Fruit fly (Drosophila melanogaster) whole organism, embryonic: ENCODE measurements around the gene park.

Source experiments
- Asciz ChIP-seq: fragments of 200-800 bp; sonication (Bioruptor generic); optimal IDR thresholded peaks from 2 replicates; lab custom pipeline; 2017; ENCODE audit warnings: missing biosample characterization, mild to moderate bottlenecking, missing genetic modification characterization, missing genetic modification reagents
- Awh ChIP-seq: fragments of 200-800 bp; sonication (Bioruptor generic); IDR thresholded peaks from 2 replicates; pipeline ENCODE4, ENCODE4 v1.3.6; 2022; ENCODE audit warnings: missing biosample characterization, missing genetic modification characterization
- BtbVII ChIP-seq: fragments of 200-800 bp; sonication (Bioruptor generic); optimal IDR thresholded peaks from 3 replicates; lab custom pipeline; 2017; ENCODE audit warnings: missing biosample characterization, mild to moderate bottlenecking, missing genetic modification characterization
- CG10209 ChIP-seq: fragments of 200-800 bp; sonication (Bioruptor generic); optimal IDR thresholded peaks from 3 replicates; lab custom pipeline; 2017; ENCODE audit warnings: missing biosample characterization, mild to moderate bottlenecking, missing genetic modification characterization, missing genetic modification reagents
- CG12219 ChIP-seq: fragments of 200-800 bp; sonication (Bioruptor generic); optimal IDR thresholded peaks from 3 replicates; lab custom pipeline; 2018; ENCODE audit warnings: missing biosample characterization, mild to moderate bottlenecking, missing genetic modification characterization
- CG12299 ChIP-seq: fragments of 200-800 bp; sonication (Bioruptor generic); optimal IDR thresholded peaks from 2 replicates; lab custom pipeline; 2018; ENCODE audit warnings: missing biosample characterization, mild to moderate bottlenecking, missing genetic modification characterization
- CG1233 ChIP-seq: fragments of 200-800 bp; sonication (Bioruptor generic); optimal IDR thresholded peaks from 4 replicates; lab custom pipeline; 2018; ENCODE audit warnings: missing biosample characterization, mild to moderate bottlenecking, missing genetic modification characterization
- CG13424 ChIP-seq: fragments of 200-800 bp; sonication (Bioruptor generic); optimal IDR thresholded peaks from 2 replicates; lab custom pipeline; 2019; ENCODE audit warnings: missing biosample characterization, mild to moderate bottlenecking, missing genetic modification characterization, moderate library complexity
- CG14050 ChIP-seq: fragments of 200-800 bp; sonication (Bioruptor generic); IDR thresholded peaks from 3 replicates; pipeline ENCODE4 v1.3.6; 2022; ENCODE audit warnings: missing biosample characterization, missing genetic modification characterization
- CG14965 ChIP-seq: fragments of 200-800 bp; sonication (Bioruptor generic); optimal IDR thresholded peaks from 2 replicates; lab custom pipeline; 2016; ENCODE audit warnings: missing biosample characterization, missing genetic modification characterization, borderline replicate concordance
- CG16779 ChIP-seq: fragments of 200-800 bp; sonication (Bioruptor generic); IDR thresholded peaks from 2 replicates; pipeline ENCODE4 v1.3.6; 2022; ENCODE audit warnings: missing biosample characterization, missing genetic modification characterization
- CG17328 ChIP-seq: fragments of 200-800 bp; sonication (Bioruptor generic); IDR thresholded peaks from 2 replicates; pipeline ENCODE4 v1.3.6; 2022; ENCODE audit warnings: missing biosample characterization, missing genetic modification characterization
- CG18262 ChIP-seq: fragments of 200-800 bp; optimal IDR thresholded peaks from 3 replicates; lab custom pipeline; 2019; ENCODE audit warnings: missing biosample characterization, mild to moderate bottlenecking, missing genetic modification characterization, moderate library complexity
- CG18619 ChIP-seq: fragments of 200-800 bp; sonication (Bioruptor generic); optimal IDR thresholded peaks from 3 replicates; lab custom pipeline; 2017; ENCODE audit warnings: missing biosample characterization, mild to moderate bottlenecking, missing genetic modification characterization
- CG2678 ChIP-seq: fragments of 200-800 bp; sonication (Bioruptor generic); optimal IDR thresholded peaks from 3 replicates; lab custom pipeline; 2019; ENCODE audit warnings: missing biosample characterization, mild to moderate bottlenecking, missing genetic modification characterization, moderate library complexity
- CG32532 ChIP-seq: fragments of 200-800 bp; sonication (Bioruptor generic); IDR thresholded peaks from 2 replicates; pipeline ENCODE4 v1.3.6; 2022; ENCODE audit warnings: missing biosample characterization, missing genetic modification characterization
- CG3847 ChIP-seq: fragments of 200-800 bp; sonication (Bioruptor generic); IDR thresholded peaks from 2 replicates; pipeline ENCODE4 v1.3.6; 2022; ENCODE audit warnings: missing biosample characterization, missing genetic modification characterization
- CG4617 ChIP-seq: fragments of 200-800 bp; sonication (Bioruptor generic); optimal IDR thresholded peaks from 3 replicates; lab custom pipeline; 2016; ENCODE audit warnings: missing biosample characterization, missing genetic modification characterization, borderline replicate concordance
- CG6175 ChIP-seq: fragments of 200-800 bp; sonication (Bioruptor generic); IDR thresholded peaks from 3 replicates; pipeline ENCODE4 v1.3.6; 2022; ENCODE audit warnings: missing biosample characterization, missing genetic modification characterization
- CG6254 ChIP-seq: fragments of 200-800 bp; sonication (Bioruptor generic); optimal IDR thresholded peaks from 3 replicates; lab custom pipeline; 2017; ENCODE audit warnings: mild to moderate bottlenecking, missing biosample characterization, missing genetic modification reagents, missing genetic modification characterization
- CG6765 ChIP-seq: fragments of 200-800 bp; sonication (Bioruptor generic); optimal IDR thresholded peaks from 3 replicates; lab custom pipeline; 2017; ENCODE audit warnings: missing biosample characterization, mild to moderate bottlenecking, missing genetic modification characterization
- CG7357 ChIP-seq: fragments of 200-800 bp; sonication (Bioruptor generic); IDR thresholded peaks from 3 replicates; pipeline ENCODE4 v1.3.6; 2022; ENCODE audit warnings: missing biosample characterization, missing genetic modification characterization
- CG8765 ChIP-seq: fragments of 200-800 bp; sonication (Bioruptor generic); IDR thresholded peaks from 2 replicates; pipeline ENCODE4 v1.3.6; 2022; ENCODE audit warnings: missing biosample characterization, missing genetic modification characterization
- CG9817 ChIP-seq: fragments of 200-800 bp; sonication (Bioruptor generic); optimal IDR thresholded peaks from 2 replicates; lab custom pipeline; 2018; ENCODE audit warnings: missing biosample characterization, mild to moderate bottlenecking, missing genetic modification characterization, moderate library complexity
- HLH4C ChIP-seq: fragments of 200-800 bp; sonication (Bioruptor generic); IDR thresholded peaks from 3 replicates; pipeline ENCODE4 v1.3.6; 2022; ENCODE audit warnings: missing biosample characterization, missing genetic modification characterization; ENCODE audit not compliant: partially characterized antibody
- Jarid2 ChIP-seq: fragments of 200-800 bp; sonication (Bioruptor generic); optimal IDR thresholded peaks from 3 replicates; lab custom pipeline; 2017; ENCODE audit warnings: mild to moderate bottlenecking, missing biosample characterization, missing genetic modification reagents, missing genetic modification characterization
- Nf-YA ChIP-seq: fragments of 200-800 bp; sonication (Bioruptor generic); IDR thresholded peaks from 2 replicates; pipeline ENCODE4 v1.3.6; 2022; ENCODE audit warnings: missing biosample characterization, missing genetic modification characterization
- Nf-YB ChIP-seq: fragments of 200-800 bp; sonication (Bioruptor generic); optimal IDR thresholded peaks from 3 replicates; lab custom pipeline; 2019; ENCODE audit warnings: missing biosample characterization, mild to moderate bottlenecking, missing genetic modification characterization, moderate library complexity
- Poxn ChIP-seq: fragments of 200-800 bp; sonication (Bioruptor generic); IDR thresholded peaks from 2 replicates; pipeline ENCODE4 v1.3.6; 2022; ENCODE audit warnings: missing biosample characterization, missing genetic modification characterization
- Side ChIP-seq: fragments of 200-800 bp; sonication (Bioruptor generic); optimal IDR thresholded peaks from 2 replicates; lab custom pipeline; 2016; ENCODE audit warnings: missing biosample characterization, missing genetic modification characterization
- Ssrp ChIP-seq: fragments of 200-800 bp; sonication (Bioruptor generic); optimal IDR thresholded peaks from 2 replicates; lab custom pipeline; 2018; ENCODE audit warnings: missing biosample characterization, mild to moderate bottlenecking, missing genetic modification characterization, moderate library complexity
- TFAM ChIP-seq: fragments of 200-800 bp; sonication (Bioruptor generic); optimal IDR thresholded peaks from 2 replicates; lab custom pipeline; 2017; ENCODE audit warnings: missing biosample characterization, missing genetic modification characterization, inconsistent platforms
- Xrp1 ChIP-seq: fragments of 200-800 bp; sonication (Bioruptor generic); IDR thresholded peaks from 2 replicates; pipeline ENCODE4 v1.3.6; 2022; ENCODE audit warnings: missing biosample characterization, missing genetic modification characterization
- al ChIP-seq: fragments of 200-800 bp; sonication (Bioruptor generic); IDR thresholded peaks from 2 replicates; pipeline ENCODE4 v1.3.6; 2022; ENCODE audit warnings: missing biosample characterization, missing genetic modification characterization
- az2 ChIP-seq: fragments of 200-800 bp; sonication (Bioruptor generic); optimal IDR thresholded peaks from 3 replicates; lab custom pipeline; 2016; ENCODE audit warnings: missing biosample characterization, missing genetic modification characterization
- bigmax ChIP-seq: fragments of 200-800 bp; sonication (Bioruptor generic); optimal IDR thresholded peaks from 2 replicates; lab custom pipeline; 2018; ENCODE audit warnings: missing biosample characterization, mild to moderate bottlenecking, missing genetic modification characterization
- cas ChIP-seq: fragments of 200-800 bp; sonication (Bioruptor generic); IDR thresholded peaks from 2 replicates; pipeline ENCODE4 v1.3.6; 2022; ENCODE audit warnings: missing biosample characterization, missing genetic modification characterization
- cwo ChIP-seq: fragments of 200-800 bp; sonication (Bioruptor generic); optimal IDR thresholded peaks from 3 replicates; lab custom pipeline; 2017; ENCODE audit warnings: missing biosample characterization, missing genetic modification characterization, mild to moderate bottlenecking, moderate library complexity, missing genetic modification reagents
- eve ChIP-seq, 2 experiments: fragments of >200 bp; optimal IDR thresholded peaks; 2 replicates each; lab custom pipeline; 2017; ENCODE audit warnings: missing biosample characterization in 2 of 2, missing genetic modification characterization in 2 of 2
- fru ChIP-seq: fragments of >200 bp; optimal IDR thresholded peaks from 2 replicates; lab custom pipeline; 2017
- knrl ChIP-seq: fragments of 200-800 bp; sonication (Bioruptor generic); IDR thresholded peaks from 3 replicates; pipeline ENCODE4 v1.3.6; 2022; ENCODE audit warnings: missing biosample characterization, missing genetic modification characterization; ENCODE audit not compliant: partially characterized antibody
- lab ChIP-seq: fragments of 200-800 bp; sonication (Bioruptor generic); optimal IDR thresholded peaks from 3 replicates; lab custom pipeline; 2017; ENCODE audit warnings: missing biosample characterization, missing genetic modification characterization, mild to moderate bottlenecking, moderate library complexity, missing genetic modification reagents
- lmd ChIP-seq: fragments of 200-800 bp; sonication (Bioruptor generic); IDR thresholded peaks from 2 replicates; pipeline ENCODE4 v1.3.6; 2022; ENCODE audit warnings: missing biosample characterization, missing genetic modification characterization
- nerfin-2 ChIP-seq: fragments of 200-800 bp; sonication (Bioruptor generic); IDR thresholded peaks from 2 replicates; pipeline ENCODE4 v1.3.6; 2022; ENCODE audit warnings: missing biosample characterization, missing genetic modification characterization; ENCODE audit not compliant: partially characterized antibody
- nom ChIP-seq: fragments of 200-800 bp; sonication (Bioruptor generic); optimal IDR thresholded peaks from 2 replicates; lab custom pipeline; 2017; ENCODE audit warnings: missing biosample characterization, missing genetic modification characterization, mild to moderate bottlenecking, moderate library complexity, missing genetic modification reagents
- otp ChIP-seq: fragments of 200-800 bp; sonication (Bioruptor generic); IDR thresholded peaks from 3 replicates; pipeline ENCODE4, ENCODE4 v1.3.6; 2022; ENCODE audit warnings: missing biosample characterization, missing genetic modification characterization
- pzg ChIP-seq: fragments of 200-800 bp; sonication (Bioruptor generic); optimal IDR thresholded peaks from 3 replicates; lab custom pipeline; 2018; ENCODE audit warnings: missing biosample characterization, mild to moderate bottlenecking, missing genetic modification characterization, moderate library complexity
- ranshi ChIP-seq: fragments of 200-800 bp; sonication (Bioruptor generic); IDR thresholded peaks from 2 replicates; pipeline ENCODE4 v1.3.6; 2022; ENCODE audit warnings: missing biosample characterization, missing genetic modification characterization
- run ChIP-seq: fragments of 200-800 bp; sonication (Bioruptor generic); optimal IDR thresholded peaks from 3 replicates; lab custom pipeline; 2018; ENCODE audit warnings: missing biosample characterization, mild to moderate bottlenecking, missing genetic modification characterization
- zfh2 ChIP-seq: fragments of 200-800 bp; sonication (Bioruptor generic); optimal IDR thresholded peaks from 2 replicates; lab custom pipeline; 2016; ENCODE audit warnings: missing biosample characterization, missing genetic modification characterization

park gene

DNA sequence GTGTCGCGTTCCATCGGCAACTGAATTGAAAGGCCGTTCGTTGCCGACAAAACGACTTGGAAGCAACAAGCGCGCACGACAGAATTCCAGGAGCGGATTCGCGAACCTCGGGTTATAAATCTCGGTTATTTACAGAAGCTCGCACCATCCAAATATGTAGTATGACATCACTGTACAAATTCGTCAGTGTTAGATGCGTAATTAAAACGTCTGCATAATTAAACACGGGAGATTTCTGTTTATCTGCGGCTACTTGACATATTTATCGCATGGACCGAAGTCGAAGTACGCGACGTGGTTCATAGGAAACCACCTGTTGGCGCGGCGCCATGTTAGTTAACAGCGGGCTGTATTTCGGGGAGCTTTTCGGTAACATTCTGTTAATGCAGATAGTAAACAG, 24.7 kb downstream of the park start, which contains the start of gene Ac78C (continued):
- TF ChIP-seq zfh2 (GFP tag; lab: Kevin White, UChicago) (peak; percentile 93), ranshi (GFP tag; lab: Robert Waterston, UW) (peak; percentile 89), CG17328 (peak; percentile 72), Side (GFP tag; lab: Kevin White, UChicago) (peak; percentile 90), Ssrp (tag; lab: Kevin White, UChicago) (no peak), cwo (GFP tag; lab: Kevin White, UChicago) (peak; percentile 80), CG6254 (GFP tag; lab: Kevin White, UChicago) (peak; percentile 42), CG18619 (GFP tag; lab: Kevin White, UChicago) (peak; percentile 77), CG13424 (peak; percentile 87), cas (GFP tag; lab: Robert Waterston, UW) (peak; percentile 70), CG1233 (GFP tag; lab: Kevin White, UChicago) (peak; percentile 86), fru (lab: Kevin White, UChicago) (no peak), CG3847 (peak; percentile 88), CG12299 (tag; lab: Kevin White, UChicago) (peak; percentile 87), lmd (peak; percentile 91), Nf-YA (GFP tag; lab: Robert Waterston, UW) (peak; percentile 85), nerfin-2 (GFP tag; lab: Robert Waterston, UW) (peak; percentile 36; the same call in 1 of the 2 replicates), nom (GFP tag; lab: Kevin White, UChicago) (no peak), al (GFP tag; lab: Robert Waterston, UW) (peak; percentile 81), TFAM (peak; percentile 4), Awh (peak; percentile 84), pzg (GFP tag; lab: Kevin White, UChicago) (peak; percentile 27), Nf-YB (no peak), HLH4C (GFP tag; lab: Robert Waterston, UW) (peak; percentile 57; the same call in 2 of the 3 replicates), bigmax (GFP tag; lab: Kevin White, UChicago) (peak; percentile 1), CG16779 (GFP tag; lab: Robert Waterston, UW) (peak; percentile 93), Asciz (peak; percentile 68), knrl (GFP tag; lab: Robert Waterston, UW) (peak; percentile 66), CG2678 (tag; lab: Kevin White, UChicago) (peak; percentile 91), az2 (GFP tag; lab: Kevin White, UChicago) (peak; percentile 66), CG18262 (no peak), CG6765 (GFP tag; lab: Kevin White, UChicago) (peak; percentile 84), CG14965 (GFP tag; lab: Kevin White, UChicago) (peak; percentile 18), run (tag; lab: Kevin White, UChicago) (peak; percentile 72), eve (GFP tag; optimal IDR thresholded peaks at IDR 0.05; lab: Kevin White, UChicago) (no peak), CG12219 (GFP tag; lab: Kevin White, UChicago) (peak; percentile 82), CG32532 (GFP tag; lab: Robert Waterston, UW) (peak; percentile 91), CG10209 (GFP tag; lab: Kevin White, UChicago) (peak; percentile 72), BtbVII (GFP tag; lab: Kevin White, UChicago) (peak; percentile 90), CG4617 (GFP tag; lab: Kevin White, UChicago) (peak; percentile 7), Jarid2 (GFP tag; lab: Kevin White, UChicago) (peak; percentile 64), lab (GFP tag; lab: Kevin White, UChicago) (peak; percentile 96), CG7357 (GFP tag; lab: Robert Waterston, UW) (peak; percentile 70; the same call in 1 of the 3 replicates), CG8765 (GFP tag; lab: Robert Waterston, UW) (no peak; the same call in 1 of the 2 replicates), CG14050 (GFP tag; lab: Robert Waterston, UW) (peak; percentile 81), otp (peak; percentile 65; the same call in 2 of the 3 replicates), CG9817 (tag; lab: Kevin White, UChicago) (peak; percentile 92), Poxn (peak; percentile 77), Xrp1 (peak; percentile 83), CG6175 (GFP tag; lab: Robert Waterston, UW) (peak; percentile 82; the same call in 2 of the 3 replicates)
